Worm (Caenorhabditis elegans) whole organism, young adult: ENCODE data around the gene Y55F3AM.11.

ENCODE experiments used
- C06A6.2 ChIP-seq: fragments of 200-800 bp; sonication (Bioruptor generic); conservative IDR thresholded peaks from 2 replicates; pipeline ENCODE4 v1.3.6; 2022; ENCODE audit warnings: missing genetic modification characterization, missing compliant biosample characterization
- F23B12.7 ChIP-seq: sonication (generic microtip); optimal IDR thresholded peaks from 2 replicates; lab custom pipeline; 2017; ENCODE audit warnings: missing genetic modification characterization, mild to moderate bottlenecking, missing compliant biosample characterization, antibody characterized with exemption, moderate library complexity; ENCODE audit not compliant: insufficient read depth
- F33H1.4 ChIP-seq: fragments of 200-800 bp; sonication (Bioruptor generic); IDR thresholded peaks from 2 replicates; pipeline ENCODE4 v1.3.6; 2022; ENCODE audit warnings: missing genetic modification reagents, missing genetic modification characterization, missing compliant biosample characterization
- F37B4.10 ChIP-seq: fragments of 200-800 bp; sonication (Bioruptor generic); IDR thresholded peaks from 2 replicates; pipeline ENCODE4 v1.3.6; 2022; ENCODE audit warnings: missing genetic modification characterization, missing compliant biosample characterization
- Y53G8AR.9 ChIP-seq: fragments of 200-800 bp; sonication (Bioruptor generic); conservative IDR thresholded peaks from 2 replicates; pipeline ENCODE4 v1.3.6; 2022; ENCODE audit warnings: missing genetic modification reagents, missing genetic modification characterization, missing compliant biosample characterization
- Y79H2A.3 ChIP-seq: fragments of 200-800 bp; sonication (Bioruptor generic); conservative IDR thresholded peaks from 2 replicates; pipeline ENCODE4 v1.3.6; 2022; ENCODE audit warnings: missing genetic modification reagents, missing genetic modification characterization, missing compliant biosample characterization
- Y95B8A.8 ChIP-seq: fragments of 200-800 bp; sonication (Bioruptor generic); IDR thresholded peaks from 2 replicates; pipeline ENCODE4 v1.3.6; 2022; ENCODE audit warnings: missing genetic modification reagents, missing genetic modification characterization, missing compliant biosample characterization
- atf-7 ChIP-seq: sonication (generic microtip); optimal IDR thresholded peaks from 2 replicates; lab custom pipeline; 2017; ENCODE audit warnings: mild to moderate bottlenecking, missing genetic modification characterization, missing compliant biosample characterization
- attf-3 ChIP-seq: fragments of 200-800 bp; sonication (Bioruptor generic); conservative IDR thresholded peaks from 2 replicates; pipeline ENCODE4 v1.3.6; 2022; ENCODE audit warnings: missing genetic modification reagents, missing genetic modification characterization, missing compliant biosample characterization
- attf-6 ChIP-seq: fragments of 200-800 bp; sonication (Bioruptor generic); IDR thresholded peaks from 2 replicates; pipeline ENCODE4 v1.3.6; 2022; ENCODE audit warnings: missing genetic modification reagents, missing genetic modification characterization, missing compliant biosample characterization
- ccch-3 ChIP-seq: fragments of 200-800 bp; sonication (Bioruptor generic); optimal IDR thresholded peaks from 2 replicates; lab custom pipeline; 2018; ENCODE audit warnings: mild to moderate bottlenecking, missing genetic modification characterization, missing compliant biosample characterization
- cebp-2 ChIP-seq: fragments of 200-800 bp; sonication (Bioruptor generic); IDR thresholded peaks from 2 replicates; pipeline ENCODE4 v1.3.6; 2022; ENCODE audit warnings: missing genetic modification characterization, missing compliant biosample characterization
- ceh-91 ChIP-seq: fragments of 200-800 bp; sonication (Bioruptor generic); IDR thresholded peaks from 2 replicates; pipeline ENCODE4 v1.3.6; 2022; ENCODE audit warnings: missing genetic modification reagents, missing genetic modification characterization, missing compliant biosample characterization
- dox-1 ChIP-seq: fragments of 200-800 bp; sonication (Bioruptor generic); IDR thresholded peaks from 2 replicates; pipeline ENCODE4 v1.3.6; 2022; ENCODE audit warnings: missing genetic modification reagents, missing genetic modification characterization, missing compliant biosample characterization
- dpff-1 ChIP-seq: sonication (generic microtip); optimal IDR thresholded peaks from 2 replicates; lab custom pipeline; 2017; ENCODE audit warnings: mild to moderate bottlenecking, missing genetic modification characterization, missing compliant biosample characterization
- dpl-1 ChIP-seq: fragments of 150-350 bp; optimal IDR thresholded peaks from 2 replicates; lab custom pipeline; 2014; ENCODE audit warnings: missing biosample characterization, missing genetic modification reagents, missing genetic modification characterization
- egrh-3 ChIP-seq: fragments of 200-800 bp; sonication (Bioruptor generic); IDR thresholded peaks from 2 replicates; pipeline ENCODE4 v1.3.6; 2022; ENCODE audit warnings: missing genetic modification reagents, missing genetic modification characterization, missing compliant biosample characterization
- hmg-20 ChIP-seq: fragments of 200-800 bp; sonication (Bioruptor generic); IDR thresholded peaks from 2 replicates; pipeline ENCODE4 v1.3.6; 2022; ENCODE audit warnings: missing genetic modification reagents, missing genetic modification characterization, missing compliant biosample characterization
- lin-26 ChIP-seq: fragments of 200-800 bp; sonication (Bioruptor generic); IDR thresholded peaks from 2 replicates; pipeline ENCODE4 v1.3.6; 2022; ENCODE audit warnings: missing genetic modification reagents, missing genetic modification characterization, missing compliant biosample characterization
- lin-40 ChIP-seq: sonication (generic microtip); optimal IDR thresholded peaks from 2 replicates; lab custom pipeline; 2016; ENCODE audit warnings: missing genetic modification characterization, mild to moderate bottlenecking, missing compliant biosample characterization, missing genotype, missing genetic modification reagents
- lsl-1 ChIP-seq: fragments of 200-800 bp; sonication (Bioruptor generic); optimal IDR thresholded peaks from 2 replicates; lab custom pipeline; 2018; ENCODE audit warnings: mild to moderate bottlenecking, missing genetic modification characterization, moderate library complexity, missing compliant biosample characterization
- lsy-27 ChIP-seq: sonication (generic microtip); optimal IDR thresholded peaks from 2 replicates; lab custom pipeline; 2017; ENCODE audit warnings: missing genetic modification characterization, mild to moderate bottlenecking, missing compliant biosample characterization, antibody characterized with exemption, missing genotype, borderline replicate concordance; ENCODE audit not compliant: insufficient read depth
- madf-10 ChIP-seq: sonication (generic microtip); optimal IDR thresholded peaks from 2 replicates; lab custom pipeline; 2016; ENCODE audit warnings: mild to moderate bottlenecking, missing genetic modification characterization, missing compliant biosample characterization
- madf-6 ChIP-seq: fragments of 200-800 bp; sonication (Bioruptor generic); IDR thresholded peaks from 2 replicates; pipeline ENCODE4 v1.3.6; 2022; ENCODE audit warnings: missing genetic modification reagents, missing genetic modification characterization, missing compliant biosample characterization
- mcd-1 ChIP-seq: fragments of 200-800 bp; sonication (Bioruptor generic); IDR thresholded peaks from 2 replicates; pipeline ENCODE4 v1.3.6; 2022; ENCODE audit warnings: missing genetic modification reagents, missing genetic modification characterization, missing compliant biosample characterization
- nfya-2 ChIP-seq: fragments of 200-800 bp; sonication (Bioruptor generic); IDR thresholded peaks from 2 replicates; pipeline ENCODE4 v1.3.6; 2022; ENCODE audit warnings: missing genetic modification reagents, missing genetic modification characterization, missing compliant biosample characterization
- pbrm-1 ChIP-seq: fragments of 200-800 bp; sonication (Bioruptor generic); IDR thresholded peaks from 2 replicates; pipeline ENCODE4 v1.3.6; 2022; ENCODE audit warnings: missing genetic modification reagents, missing genetic modification characterization, missing compliant biosample characterization
- rpc-1 ChIP-seq, 2 experiments: fragments of 150-350 bp in 1 of 2; sonication (generic microtip) in 1 of 2; optimal IDR thresholded peaks; 2 replicates each; lab custom pipeline; 2014 to 2018; ENCODE audit warnings: missing biosample characterization in 1 of 2, missing genetic modification characterization in 1 of 2, missing genetic modification reagents in 1 of 2, missing genotype in 1 of 2
- snpc-3.4 ChIP-seq: sonication (generic microtip); optimal IDR thresholded peaks from 2 replicates; lab custom pipeline; 2017; ENCODE audit warnings: missing genetic modification characterization, mild to moderate bottlenecking, missing compliant biosample characterization, antibody characterized with exemption, moderate library complexity, missing genotype, missing genetic modification reagents
- xnd-1 ChIP-seq: sonication (generic microtip); optimal IDR thresholded peaks from 2 replicates; lab custom pipeline; 2016; ENCODE audit warnings: missing genotype, missing genetic modification reagents, missing genetic modification characterization, missing compliant biosample characterization
- zfh-2 ChIP-seq: fragments of 200-800 bp; sonication (Bioruptor generic); conservative IDR thresholded peaks from 2 replicates; pipeline ENCODE4 v1.3.6; 2022; ENCODE audit warnings: missing genetic modification reagents, missing genetic modification characterization, missing compliant biosample characterization
- ztf-25 ChIP-seq: fragments of 200-800 bp; sonication (Bioruptor generic); IDR thresholded peaks from 2 replicates; pipeline ENCODE4 v1.3.6; 2022; ENCODE audit warnings: missing genetic modification reagents, missing genetic modification characterization, missing compliant biosample characterization

The Y55F3AM.11 gene

ce11 chrIV:1053989-1054388, 9.8 kb upstream of the Y55F3AM.11 start:
- peak; percentile 77; the same call in 1 of the 2 replicates for TF ChIP-seq egrh-3 (GFP tag; lab: Robert Waterston, UW)
- TF ChIP-seq zfh-2 (GFP tag; lab: Robert Waterston, UW): peak; percentile 85
- TF ChIP-seq ccch-3 (GFP tag; lab: Kevin White, UChicago): no peak
- TF ChIP-seq, all 124 proteins: peak for 2

- TF ChIP-seq attf-3 (GFP tag; lab: Robert Waterston, UW) (0 out of 2 replicates have a peak, but pooled peaks have one; percentile 24), xnd-1 (peak; percentile 61), madf-6 (peak; percentile 64), F33H1.4 (peak; percentile 75), lsl-1 (GFP tag; lab: Kevin White, UChicago) (peak; percentile 40)
Measured at ce11 chrIV:1051636-1052133, 7.5 kb upstream of the Y55F3AM.11 start, which contains the start of gene Y55F3AM.21. Gene Y55F3AM.21 (minus strand): TSS chrIV:1051686.

ce11 chrIV:1046996-1047395, 2.8 kb upstream of the Y55F3AM.11 start:
- no peak for TF ChIP-seq lin-26 (GFP tag; lab: Robert Waterston, UW)

- TF ChIP-seq dpl-1 (no peak), atf-7 (tag; lab: Kevin White, UChicago) (no peak), rpc-1 (optimal IDR thresholded peaks at IDR 0.05; lab: Kevin White, UChicago) (no peak), rpc-1 (tag; optimal IDR thresholded peaks at IDR 0.05; lab: Kevin White, UChicago) (no peak), Y95B8A.8 (GFP tag; lab: Robert Waterston, UW) (no peak)
Measured at ce11 chrIV:1045683-1046082, 1.5 kb upstream of the Y55F3AM.11 start, which contains the start of gene srx-12. Gene srx-12 (plus strand): TSS chrIV:1045983.

- TF ChIP-seq mcd-1 (GFP tag; lab: Robert Waterston, UW) (peak; percentile 67), F23B12.7 (tag; lab: Kevin White, UChicago) (no peak), nfya-2 (GFP tag; lab: Robert Waterston, UW) (no peak)
Measured at ce11 chrIV:1040537-1040936, 3.6 kb downstream of the Y55F3AM.11 start.

- TF ChIP-seq attf-6 (GFP tag; lab: Robert Waterston, UW) (no peak), F37B4.10 (GFP tag; lab: Robert Waterston, UW) (no peak), cebp-2 (GFP tag; lab: Robert Waterston, UW) (no peak), madf-6 (no peak), pbrm-1 (GFP tag; lab: Robert Waterston, UW) (no peak), madf-10 (tag; lab: Kevin White, UChicago) (no peak), ceh-91 (GFP tag; lab: Robert Waterston, UW) (no peak), egrh-3 (GFP tag; lab: Robert Waterston, UW) (no peak), lsy-27 (tag; lab: Kevin White, UChicago) (no peak), snpc-3.4 (tag; lab: Kevin White, UChicago) (no peak), hmg-20 (GFP tag; lab: Robert Waterston, UW) (no peak), dox-1 (GFP tag; lab: Robert Waterston, UW) (no peak), Y79H2A.3 (GFP tag; lab: Robert Waterston, UW) (no peak), Y53G8AR.9 (GFP tag; lab: Robert Waterston, UW) (no peak), C06A6.2 (GFP tag; lab: Robert Waterston, UW) (no peak), dpl-1 (no peak), ztf-25 (no peak), dpff-1 (no peak), lin-40 (no peak)
Measured at ce11 chrIV:1038516-1038915, 5.7 kb downstream of the Y55F3AM.11 start.
